Worm (Caenorhabditis elegans) whole organism, L4 larva: ENCODE measurements around the gene cox-10.

ENCODE experiments used
- T20F7.1 ChIP-seq: fragments of 200-800 bp; sonication (Bioruptor generic); optimal IDR thresholded peaks from 2 replicates; lab custom pipeline; 2018; ENCODE audit warnings: mild to moderate bottlenecking, missing genetic modification characterization, missing compliant biosample characterization
- Y105C5A.15 ChIP-seq: fragments of 200-800 bp; sonication (Bioruptor generic); IDR thresholded peaks from 2 replicates; pipeline ENCODE4 v1.3.6; 2022; ENCODE audit warnings: missing genetic modification characterization, missing compliant biosample characterization
- Y75B8A.6 ChIP-seq: fragments of 200-800 bp; sonication (Bioruptor generic); IDR thresholded peaks from 2 replicates; pipeline ENCODE4 v1.3.6; 2022; ENCODE audit warnings: missing genetic modification reagents, missing genetic modification characterization, missing compliant biosample characterization
- ZK337.2 ChIP-seq: fragments of 200-800 bp; sonication (Bioruptor generic); IDR thresholded peaks from 2 replicates; pipeline ENCODE4 v1.3.6; 2022; ENCODE audit warnings: missing genetic modification reagents, missing genetic modification characterization, missing compliant biosample characterization
- aly-2 ChIP-seq: sonication (generic microtip); optimal IDR thresholded peaks from 2 replicates; lab custom pipeline; 2018; ENCODE audit warnings: missing biosample characterization, missing genetic modification characterization
- ama-1 ChIP-seq: fragments of 150-350 bp; optimal IDR thresholded peaks from 2 replicates; lab custom pipeline; 2014; ENCODE audit warnings: inconsistent platforms, mixed read lengths
- ceh-20 ChIP-seq: fragments of 200-800 bp; sonication (Bioruptor generic); IDR thresholded peaks from 2 replicates; pipeline ENCODE4 v1.3.6; 2022; ENCODE audit warnings: missing genetic modification reagents, missing genetic modification characterization, missing compliant biosample characterization
- ceh-62 ChIP-seq: sonication (generic microtip); optimal IDR thresholded peaks from 2 replicates; lab custom pipeline; 2017; ENCODE audit warnings: missing biosample characterization, missing genetic modification characterization
- ces-1 ChIP-seq: fragments of 150-350 bp; sonication (generic microtip); optimal IDR thresholded peaks from 4 replicates; lab custom pipeline; 2014; ENCODE audit warnings: missing biosample characterization, missing genetic modification reagents, missing genetic modification characterization
- cey-2 ChIP-seq: sonication (generic microtip); optimal IDR thresholded peaks from 3 replicates; lab custom pipeline; 2017; ENCODE audit warnings: missing genetic modification characterization, mild to moderate bottlenecking, missing compliant biosample characterization, antibody characterized with exemption, borderline replicate concordance; ENCODE audit not compliant: insufficient read depth
- ctbp-1 ChIP-seq: fragments of 200-800 bp; sonication (Bioruptor generic); IDR thresholded peaks from 2 replicates; pipeline ENCODE4 v1.3.6; 2022; ENCODE audit warnings: missing genetic modification reagents, missing genetic modification characterization, missing compliant biosample characterization
- daf-16 ChIP-seq, 3 experiments: sonication (generic microtip); optimal IDR thresholded peaks; 2 replicates each; lab custom pipeline; 2016 to 2017; ENCODE audit warnings: missing genetic modification characterization in 3 of 3, missing genetic modification reagents in 3 of 3, mild to moderate bottlenecking in 2 of 3, missing compliant biosample characterization in 2 of 3, missing biosample characterization in 1 of 3, moderate library complexity in 1 of 3
- daf-19 ChIP-seq: fragments of 200-800 bp; sonication (Bioruptor generic); conservative IDR thresholded peaks from 2 replicates; pipeline ENCODE4 v1.3.6; 2022; ENCODE audit warnings: missing genetic modification characterization, missing compliant biosample characterization
- dmd-8 ChIP-seq: fragments of 200-800 bp; sonication (Bioruptor generic); IDR thresholded peaks from 2 replicates; pipeline ENCODE4 v1.3.6; 2022; ENCODE audit warnings: missing genetic modification characterization, missing compliant biosample characterization
- dpl-1 ChIP-seq: fragments of 150-350 bp; optimal IDR thresholded peaks from 2 replicates; lab custom pipeline; 2014; ENCODE audit warnings: missing biosample characterization, missing genetic modification reagents, missing genetic modification characterization
- egl-43 ChIP-seq: fragments of 200-800 bp; sonication (Bioruptor generic); IDR thresholded peaks from 2 replicates; pipeline ENCODE4 v1.3.6; 2022; ENCODE audit warnings: missing genetic modification reagents, missing genetic modification characterization, missing compliant biosample characterization
- fkh-10 ChIP-seq: fragments of 150-350 bp; optimal IDR thresholded peaks from 2 replicates; lab custom pipeline; 2014; ENCODE audit warnings: missing biosample characterization, missing genetic modification reagents, missing genetic modification characterization
- hlh-11 ChIP-seq: fragments of 200-800 bp; sonication (Bioruptor generic); optimal IDR thresholded peaks from 2 replicates; lab custom pipeline; 2018; ENCODE audit warnings: mild to moderate bottlenecking, missing genetic modification characterization, missing compliant biosample characterization
- hlh-30 ChIP-seq: sonication (generic microtip); optimal IDR thresholded peaks from 2 replicates; lab custom pipeline; 2017; ENCODE audit warnings: antibody characterized with exemption, mild to moderate bottlenecking, missing genetic modification characterization, missing compliant biosample characterization; ENCODE audit not compliant: insufficient read depth
- hmg-1.1 ChIP-seq: fragments of 200-800 bp; sonication (Bioruptor generic); IDR thresholded peaks from 2 replicates; pipeline ENCODE4 v1.3.6; 2022; ENCODE audit warnings: missing genetic modification reagents, missing genetic modification characterization, missing compliant biosample characterization
- lin-1 ChIP-seq: fragments of 200-800 bp; sonication (Bioruptor generic); IDR thresholded peaks from 2 replicates; pipeline ENCODE4 v1.3.6; 2022; ENCODE audit warnings: missing genetic modification reagents, missing genetic modification characterization, missing compliant biosample characterization
- lin-13 ChIP-seq: fragments of 150-350 bp; optimal IDR thresholded peaks from 2 replicates; lab custom pipeline; 2014; ENCODE audit warnings: missing biosample characterization, missing genetic modification reagents, missing genetic modification characterization
- lin-29 ChIP-seq: fragments of 200-800 bp; sonication (Bioruptor generic); IDR thresholded peaks from 2 replicates; pipeline ENCODE4 v1.3.6; 2022; ENCODE audit warnings: missing genetic modification reagents, missing genetic modification characterization, missing compliant biosample characterization
- lin-38 ChIP-seq: fragments of 200-800 bp; sonication (Bioruptor generic); IDR thresholded peaks from 2 replicates; pipeline ENCODE4 v1.3.6; 2022; ENCODE audit warnings: missing genetic modification reagents, missing genetic modification characterization, missing compliant biosample characterization
- lir-3 ChIP-seq: sonication (generic microtip); optimal IDR thresholded peaks from 2 replicates; lab custom pipeline; 2016; ENCODE audit warnings: mild to moderate bottlenecking, missing genetic modification characterization, missing compliant biosample characterization
- mdl-1 ChIP-seq, 2 experiments: fragments of 150-350 bp in 1 of 2; sonication (generic microtip) in 1 of 2; optimal IDR thresholded peaks; 2 replicates each; lab custom pipeline; 2014 to 2017; ENCODE audit warnings: missing biosample characterization in 2 of 2, missing genetic modification characterization in 2 of 2
- mdt-29 ChIP-seq: fragments of 200-800 bp; sonication (Bioruptor generic); IDR thresholded peaks from 2 replicates; pipeline ENCODE4 v1.3.6; 2022; ENCODE audit warnings: missing genetic modification reagents, missing genetic modification characterization, missing compliant biosample characterization
- mep-1 ChIP-seq: fragments of 150-350 bp; sonication (generic microtip); optimal IDR thresholded peaks from 3 replicates; lab custom pipeline; 2014; ENCODE audit warnings: missing biosample characterization, missing genetic modification characterization
- mxl-2 ChIP-seq: fragments of 200-800 bp; sonication (Bioruptor generic); conservative IDR thresholded peaks from 2 replicates; pipeline ENCODE4 v1.3.6; 2022; ENCODE audit warnings: missing genetic modification reagents, missing genetic modification characterization, missing compliant biosample characterization
- mxl-3 ChIP-seq: fragments of 200-800 bp; sonication (Bioruptor generic); optimal IDR thresholded peaks from 2 replicates; lab custom pipeline; 2018; ENCODE audit warnings: mild to moderate bottlenecking, missing genetic modification characterization, missing compliant biosample characterization
- nhr-10 ChIP-seq: fragments of 150-350 bp; optimal IDR thresholded peaks from 2 replicates; lab custom pipeline; 2014; ENCODE audit warnings: missing biosample characterization, missing genetic modification characterization
- nhr-102 ChIP-seq: sonication (generic microtip); optimal IDR thresholded peaks from 2 replicates; lab custom pipeline; 2016; ENCODE audit warnings: mild to moderate bottlenecking, missing genetic modification characterization, moderate library complexity, missing compliant biosample characterization
- nhr-11 ChIP-seq: fragments of 150-350 bp; optimal IDR thresholded peaks from 2 replicates; lab custom pipeline; 2014; ENCODE audit warnings: missing biosample characterization, missing genetic modification characterization
- nhr-237 ChIP-seq: sonication (generic microtip); optimal IDR thresholded peaks from 2 replicates; lab custom pipeline; 2017; ENCODE audit warnings: missing biosample characterization, missing genetic modification characterization
- nhr-25 ChIP-seq: sonication (generic microtip); optimal IDR thresholded peaks from 2 replicates; lab custom pipeline; 2017; ENCODE audit warnings: missing genetic modification characterization, mild to moderate bottlenecking, missing compliant biosample characterization, antibody characterized with exemption, moderate library complexity, borderline replicate concordance; ENCODE audit not compliant: insufficient read depth
- nhr-28 ChIP-seq: fragments of 150-350 bp; optimal IDR thresholded peaks from 2 replicates; lab custom pipeline; 2014; ENCODE audit warnings: missing biosample characterization, missing genetic modification characterization
- nhr-77 ChIP-seq: fragments of 150-350 bp; optimal IDR thresholded peaks from 2 replicates; lab custom pipeline; 2014; ENCODE audit warnings: missing biosample characterization, missing genetic modification characterization
- pha-4 ChIP-seq, 2 experiments: fragments of 150-350 bp in 1 of 2; fragments of 200-800 bp in 1 of 2; sonication (Bioruptor generic) in 1 of 2; IDR thresholded peaks in 1 of 2; optimal IDR thresholded peaks in 1 of 2; 2 replicates each; pipeline versions ENCODE4 v1.3.6 to Lab custom; 2014 to 2022; ENCODE audit warnings: missing genetic modification characterization in 2 of 2, missing genetic modification reagents in 2 of 2, missing biosample characterization in 1 of 2, missing compliant biosample characterization in 1 of 2
- spr-1 ChIP-seq: sonication (generic microtip); optimal IDR thresholded peaks from 2 replicates; lab custom pipeline; 2016; ENCODE audit warnings: mild to moderate bottlenecking, missing genetic modification characterization, missing compliant biosample characterization
- spr-3 ChIP-seq: fragments of 200-800 bp; sonication (Bioruptor generic); optimal IDR thresholded peaks from 2 replicates; lab custom pipeline; 2018; ENCODE audit warnings: mild to moderate bottlenecking, missing genetic modification characterization, missing compliant biosample characterization
- tra-1 ChIP-seq: fragments of 200-800 bp; sonication (Bioruptor generic); IDR thresholded peaks from 2 replicates; pipeline ENCODE4 v1.3.6; 2022; ENCODE audit warnings: missing genetic modification reagents, missing genetic modification characterization, missing compliant biosample characterization
- unc-39 ChIP-seq: sonication (generic microtip); optimal IDR thresholded peaks from 2 replicates; lab custom pipeline; 2017; ENCODE audit warnings: missing biosample characterization, missing genetic modification characterization
- unc-62 ChIP-seq, 3 experiments: fragments of 150-350 bp in 1 of 3; sonication (generic microtip); optimal IDR thresholded peaks in 2 of 3; peaks in 1 of 3; 1 replicate in 1 of 3; 2 replicates in 2 of 3; lab custom pipeline; 2014 to 2017; ENCODE audit warnings: missing biosample characterization in 3 of 3, missing genetic modification characterization in 3 of 3, missing genetic modification reagents in 3 of 3, missing genotype in 1 of 3
- vab-7 ChIP-seq: fragments of 200-800 bp; sonication (Bioruptor generic); IDR thresholded peaks from 2 replicates; pipeline ENCODE4 v1.3.6; 2022; ENCODE audit warnings: missing genetic modification reagents, missing genetic modification characterization, missing compliant biosample characterization
- zip-2 ChIP-seq: fragments of 150-350 bp; optimal IDR thresholded peaks from 2 replicates; lab custom pipeline; 2014; ENCODE audit warnings: missing biosample characterization, missing genetic modification characterization
- ztf-7 ChIP-seq: fragments of 150-350 bp; optimal IDR thresholded peaks from 2 replicates; lab custom pipeline; 2014; ENCODE audit warnings: missing biosample characterization, missing genetic modification characterization

The cox-10 gene

DNA sequence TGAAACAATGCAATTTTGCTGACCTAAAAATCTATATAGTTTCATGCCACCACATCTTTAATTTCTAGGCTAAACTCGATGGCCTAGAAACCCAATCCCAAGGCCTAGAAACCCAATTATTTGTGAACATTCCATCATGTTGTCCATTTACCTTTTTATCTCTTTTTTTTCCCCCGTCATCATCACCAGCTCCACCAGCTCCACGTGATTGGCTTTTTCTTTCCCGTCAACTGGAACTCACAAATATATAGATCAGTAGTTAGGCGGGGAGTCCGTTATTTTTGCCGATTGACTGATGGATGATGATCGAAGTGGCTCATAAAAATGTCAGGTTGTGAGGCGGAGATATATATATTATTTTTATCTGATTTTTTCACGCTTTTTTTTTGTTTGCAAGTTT is 21.3 kb upstream of the cox-10 start (continued):
- TF ChIP-seq hlh-30 (tag; lab: Kevin White, UChicago) (peak; percentile 1), nhr-11 (peak; percentile 38), Y75B8A.6 (GFP tag; lab: Robert Waterston, UW) (no peak), nhr-237 (no peak), daf-19 (GFP tag; lab: Robert Waterston, UW) (no peak), nhr-77 (tag; lab: Kevin White, UChicago) (no peak), ama-1 (lab: Kevin White, UChicago) (no peak), lin-13 (GFP tag; lab: Kevin White, UChicago) (no peak), mep-1 (tag; lab: Kevin White, UChicago) (no peak), unc-39 (tag; lab: Kevin White, UChicago) (no peak), hlh-11 (tag; lab: Kevin White, UChicago) (peak; percentile 9), ceh-62 (tag; lab: Kevin White, UChicago) (no peak), mxl-2 (GFP tag; lab: Robert Waterston, UW) (no peak)

DNA sequence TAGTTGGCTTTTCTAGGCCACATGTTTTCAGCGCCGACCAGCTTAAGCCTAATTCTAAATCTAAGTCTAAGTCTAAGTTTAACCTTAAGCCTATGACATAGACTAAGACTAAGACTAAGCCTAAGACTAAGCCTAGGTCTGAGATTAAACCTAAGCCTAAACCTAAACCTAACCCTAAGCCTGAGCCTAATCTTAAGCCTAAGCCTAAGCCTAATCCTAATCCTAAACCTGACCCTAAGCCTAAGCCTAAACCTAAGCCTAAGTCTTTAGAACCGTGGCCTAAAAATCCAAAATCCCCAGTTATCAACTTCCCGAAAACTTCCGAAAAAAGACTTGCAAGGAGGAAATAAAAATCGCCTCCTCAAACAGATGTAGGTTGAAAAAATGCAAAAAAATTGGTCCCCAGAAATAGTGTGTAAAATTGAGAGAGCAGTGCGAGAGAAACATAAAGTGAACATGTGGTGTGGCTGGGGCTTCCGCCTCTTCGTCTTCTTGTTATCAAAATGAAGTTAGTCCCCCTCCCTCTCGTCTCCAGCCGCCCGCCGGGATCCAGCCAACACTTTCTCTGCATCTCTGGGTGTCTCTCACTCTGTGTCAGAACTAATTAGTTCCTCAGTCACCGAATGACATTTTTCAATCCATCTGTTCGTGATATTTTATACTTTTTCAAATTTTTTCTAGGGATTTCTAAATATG is 19.9 kb upstream of the cox-10 start:
- TF ChIP-seq vab-7 (GFP tag; lab: Robert Waterston, UW) (0 out of 2 replicates have a peak, but pooled peaks have one; percentile 14), fkh-10 (GFP tag; lab: Kevin White, UChicago) (no peak), dmd-8 (no peak), mdt-29 (no peak), ces-1 (GFP tag; lab: Kevin White, UChicago) (peak; percentile 34), ama-1 (lab: Kevin White, UChicago) (no peak), ceh-20 (GFP tag; lab: Robert Waterston, UW) (0 out of 2 replicates have a peak, but pooled peaks have one; percentile 16), egl-43 (no peak), lin-29 (GFP tag; lab: Robert Waterston, UW) (no peak), aly-2 (no peak), lin-1 (no peak), daf-16 (GFP tag; optimal IDR thresholded peaks at IDR 0.05; lab: Kevin White, UChicago) (peak in 1 of 2 experiments; percentile 26), daf-16 (tag; optimal IDR thresholded peaks at IDR 0.05; lab: Kevin White, UChicago) (no peak), zip-2 (tag; lab: Kevin White, UChicago) (no peak), lin-38 (GFP tag; lab: Robert Waterston, UW) (no peak), mdl-1 (tag; optimal IDR thresholded peaks at IDR 0.05; lab: Kevin White, UChicago) (peak in 1 of 2 experiments; percentile 42), mxl-3 (GFP tag; lab: Kevin White, UChicago) (peak; percentile 77), tra-1 (peak; percentile 71), T20F7.1 (no peak), ztf-7 (no peak), dpl-1 (no peak), Y105C5A.15 (GFP tag; lab: Robert Waterston, UW) (no peak), hmg-1.1 (no peak; the same call in 1 of the 2 replicates), cey-2 (no peak), lir-3 (tag; lab: Kevin White, UChicago) (no peak), spr-3 (no peak), ZK337.2 (GFP tag; lab: Robert Waterston, UW) (no peak), nhr-102 (tag; lab: Kevin White, UChicago) (no peak), nhr-10 (tag; lab: Kevin White, UChicago) (no peak), unc-62 (GFP tag; optimal IDR thresholded peaks at IDR 0.05 in 1 of 2; lab: Kevin White, UChicago) (no peak), unc-62 (tag; optimal IDR thresholded peaks at IDR 0.05; lab: Kevin White, UChicago) (no peak), nhr-28 (tag; lab: Kevin White, UChicago) (peak; percentile 0), hlh-30 (tag; lab: Kevin White, UChicago) (peak; percentile 50), pha-4 (GFP tag; IDR thresholded peaks at IDR 0.05; lab: Robert Waterston, UW) (no peak), pha-4 (tag; optimal IDR thresholded peaks at IDR 0.05; lab: Kevin White, UChicago) (no peak), ctbp-1 (GFP tag; lab: Robert Waterston, UW) (0 out of 2 replicates have a peak, but pooled peaks have one; percentile 17), hlh-11 (tag; lab: Kevin White, UChicago) (peak; percentile 61), nhr-25 (no peak), spr-1 (tag; lab: Kevin White, UChicago) (no peak)
